Worm (Caenorhabditis elegans) whole organism, late embryonic: ENCODE data around the gene W03F8.4.

ENCODE experiments used
- C38D4.7 ChIP-seq: fragments of 200-800 bp; sonication (Bioruptor generic); optimal IDR thresholded peaks from 2 replicates; lab custom pipeline; 2018; ENCODE audit warnings: mild to moderate bottlenecking, missing genetic modification characterization, moderate library complexity, missing compliant biosample characterization
- ahr-1 ChIP-seq: sonication (generic microtip); optimal IDR thresholded peaks from 2 replicates; lab custom pipeline; 2016; ENCODE audit warnings: missing genetic modification characterization, missing compliant biosample characterization
- ama-1 ChIP-seq: fragments of 150-350 bp; optimal IDR thresholded peaks from 2 replicates; lab custom pipeline; 2014
- ceh-19 ChIP-seq: fragments of 200-800 bp; sonication (Bioruptor generic); optimal IDR thresholded peaks from 2 replicates; lab custom pipeline; 2018; ENCODE audit warnings: mild to moderate bottlenecking, missing genetic modification characterization, missing compliant biosample characterization
- ceh-30 ChIP-seq: fragments of 150-350 bp; optimal IDR thresholded peaks from 2 replicates; lab custom pipeline; 2014; ENCODE audit warnings: missing biosample characterization, missing genetic modification characterization
- ceh-45 ChIP-seq: fragments of 200-800 bp; sonication (Bioruptor generic); IDR thresholded peaks from 2 replicates; pipeline ENCODE4 v1.3.6; 2022; ENCODE audit warnings: missing genetic modification reagents, missing genetic modification characterization, missing compliant biosample characterization
- dmd-4 ChIP-seq: sonication (generic microtip); optimal IDR thresholded peaks from 2 replicates; lab custom pipeline; 2016; ENCODE audit warnings: borderline replicate concordance, missing genetic modification characterization, missing compliant biosample characterization
- elt-2 ChIP-seq: sonication (generic microtip); optimal IDR thresholded peaks from 2 replicates; lab custom pipeline; 2016; ENCODE audit warnings: missing genetic modification reagents, missing genetic modification characterization, missing compliant biosample characterization
- nfya-1 ChIP-seq: sonication (generic microtip); optimal IDR thresholded peaks from 2 replicates; lab custom pipeline; 2017; ENCODE audit warnings: missing genetic modification characterization, mild to moderate bottlenecking, missing compliant biosample characterization, antibody characterized with exemption, moderate library complexity
- syd-9 ChIP-seq: sonication (generic microtip); optimal IDR thresholded peaks from 2 replicates; lab custom pipeline; 2016; ENCODE audit warnings: mild to moderate bottlenecking, missing genetic modification characterization, moderate library complexity, missing compliant biosample characterization
- unc-55 ChIP-seq: sonication (generic microtip); optimal IDR thresholded peaks from 2 replicates; lab custom pipeline; 2017; ENCODE audit warnings: missing biosample characterization, missing genetic modification reagents, missing genetic modification characterization

DNA sequence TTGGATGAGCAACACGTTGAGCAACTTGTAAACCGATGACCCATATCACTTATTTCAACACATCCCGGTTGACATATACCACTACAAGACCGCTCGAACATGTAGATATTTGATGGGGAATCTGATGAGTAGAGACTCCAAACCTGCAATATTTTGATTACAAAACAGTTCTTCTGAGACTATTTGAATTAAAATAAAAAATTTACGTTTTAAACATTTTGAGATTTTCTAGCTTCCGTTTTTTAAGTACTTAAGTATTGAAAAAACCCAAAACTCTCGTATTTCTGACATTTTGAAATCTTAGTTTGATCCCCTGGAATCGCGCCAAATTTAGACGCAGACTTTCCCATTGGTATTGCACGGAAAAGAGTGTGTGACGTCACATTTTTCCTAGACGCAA, 26.7 kb upstream of the W03F8.4 start, which contains the start of gene C24D10.49:
- TF ChIP-seq C38D4.7 (no peak), elt-2 (tag; lab: Kevin White, UChicago) (no peak), ama-1 (lab: Kevin White, UChicago) (no peak), ceh-30 (tag; lab: Kevin White, UChicago) (no peak), ceh-45 (GFP tag; lab: Robert Waterston, UW) (no peak), syd-9 (tag; lab: Kevin White, UChicago) (no peak), ceh-19 (GFP tag; lab: Kevin White, UChicago) (no peak), nfya-1 (tag; lab: Kevin White, UChicago) (no peak), unc-55 (GFP tag; lab: Kevin White, UChicago) (no peak), ahr-1 (tag; lab: Kevin White, UChicago) (no peak), dmd-4 (tag; lab: Kevin White, UChicago) (no peak)
